Worm (Caenorhabditis elegans): Measurements from ENCODE around the gene ZK892.5.
A peak's percentile ranks its signal among the peaks of the same experiment; 100 is the strongest.

Gene ZK892.5

ce11 chrII:9974967-9975366, 33.0 kb upstream of the ZK892.5 start, which contains the start of gene aakg-5 (continued):
- TF ChIP-seq cebp-1 (GFP tag; IDR thresholded peaks at IDR 0.05): peak; percentile 42; the same call in 1 of the 2 replicates
- no peak for TF ChIP-seq cebp-1 (tag; optimal IDR thresholded peaks at IDR 0.05)
- no peak for TF ChIP-seq somi-1 (GFP tag; optimal IDR thresholded peaks at IDR 0.05)
- no peak for TF ChIP-seq D2030.7 (GFP tag; IDR thresholded peaks at IDR 0.05)
- TF ChIP-seq attf-5 (GFP tag; optimal IDR thresholded peaks at IDR 0.05): peak; percentile 42
- TF ChIP-seq ztf-3 (GFP tag; optimal IDR thresholded peaks at IDR 0.05): no peak
- no peak for TF ChIP-seq lsl-1 (GFP tag; optimal IDR thresholded peaks at IDR 0.05)
- TF ChIP-seq ceh-27 (GFP tag; optimal IDR thresholded peaks at IDR 0.05): peak; percentile 29
- no peak for TF ChIP-seq ceh-100 (GFP tag; IDR thresholded peaks at IDR 0.05)
- no peak for TF ChIP-seq nhr-120 (GFP tag; IDR thresholded peaks at IDR 0.05)
- TF ChIP-seq chd-7 (tag; optimal IDR thresholded peaks at IDR 0.05): no peak
- TF ChIP-seq snpc-3.4 (tag; optimal IDR thresholded peaks at IDR 0.05): no peak
- TF ChIP-seq nhr-80 (tag; optimal IDR thresholded peaks at IDR 0.05): peak; percentile 84
- TF ChIP-seq mcd-1 (GFP tag; IDR thresholded peaks at IDR 0.05): no peak
- no peak for TF ChIP-seq C06A6.2 (GFP tag; conservative IDR thresholded peaks at IDR 0.05)
- no peak for TF ChIP-seq ztf-6 (GFP tag; IDR thresholded peaks at IDR 0.05)
- TF ChIP-seq pbrm-1 (GFP tag; IDR thresholded peaks at IDR 0.05): no peak
- TF ChIP-seq nfya-1 (tag; optimal IDR thresholded peaks at IDR 0.05; ENCODE audit: borderline replicate concordance, insufficient read depth): no peak
- TF ChIP-seq athp-1 (tag; optimal IDR thresholded peaks at IDR 0.05): no peak
- TF ChIP-seq ztf-25 (GFP tag; IDR thresholded peaks at IDR 0.05): no peak
- TF ChIP-seq atf-7 (tag; optimal IDR thresholded peaks at IDR 0.05): no peak
- TF ChIP-seq B0019.2 (GFP tag; conservative IDR thresholded peaks at IDR 0.05): no peak

DNA sequence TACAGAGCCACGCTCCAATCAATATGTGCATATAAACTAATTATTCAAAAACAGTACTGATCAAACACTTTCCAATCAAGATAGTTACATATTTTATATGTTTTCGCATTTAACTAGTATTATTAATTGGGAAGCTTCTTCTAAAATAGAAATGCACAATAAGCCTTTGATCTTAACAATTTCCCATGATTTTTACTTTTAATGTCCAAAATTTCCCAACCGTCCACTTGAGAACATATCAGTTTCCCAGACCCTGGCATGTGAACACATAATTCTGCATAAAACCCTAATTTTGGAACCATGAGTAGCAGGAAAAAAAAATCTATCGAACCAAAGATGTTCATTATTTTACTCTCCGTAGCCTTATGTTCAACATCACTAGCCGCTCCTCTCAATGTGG, 31.6 kb upstream of the ZK892.5 start, which contains the start of gene R53.8:
R53.8 (plus strand) TSS at position 301 of the 400 bp plus-strand sequence.
- TF ChIP-seq D2030.7 (GFP tag; IDR thresholded peaks at IDR 0.05) (no peak), snpc-4 (GFP tag; optimal IDR thresholded peaks at IDR 0.05) (no peak), snpc-4 (tag; optimal IDR thresholded peaks at IDR 0.05) (no peak), attf-3 (GFP tag; conservative IDR thresholded peaks at IDR 0.05) (no peak), tbp1 (GFP tag; optimal IDR thresholded peaks at IDR 0.05) (no peak), madf-10 (tag; optimal IDR thresholded peaks at IDR 0.05) (no peak), egl-18 (GFP tag; IDR thresholded peaks at IDR 0.05) (no peak), F49E8.2 (tag; optimal IDR thresholded peaks at IDR 0.05; ENCODE audit: insufficient read depth) (no peak), mxl-1 (tag; optimal IDR thresholded peaks at IDR 0.05) (no peak), ztf-22 (GFP tag; optimal IDR thresholded peaks at IDR 0.05) (no peak), F33H1.4 (GFP tag; IDR thresholded peaks at IDR 0.05) (no peak), efl-1 (GFP tag; optimal IDR thresholded peaks at IDR 0.05) (no peak), hrde-1 (tag; optimal IDR thresholded peaks at IDR 0.05; ENCODE audit: borderline replicate concordance) (no peak)

ce11 chrII:9980077-9980631, 27.9 kb upstream of the ZK892.5 start, which contains the start of gene ZK892.6:
Gene ZK892.6, minus strand, starts transcription at chrII:9980127.
- TF ChIP-seq hmg-1.2 (GFP tag; IDR thresholded peaks at IDR 0.05) (no peak), nhr-120 (GFP tag; IDR thresholded peaks at IDR 0.05) (no peak), unc-130 (GFP tag; optimal IDR thresholded peaks at IDR 0.05) (no peak), K12H6.12 (tag; optimal IDR thresholded peaks at IDR 0.05) (no peak), B0336.3 (GFP tag; IDR thresholded peaks at IDR 0.05) (no peak), sdz-38 (tag; optimal IDR thresholded peaks at IDR 0.05) (no peak), madf-6 (GFP tag; IDR thresholded peaks at IDR 0.05) (peak; percentile 70), efl-1 (GFP tag; optimal IDR thresholded peaks at IDR 0.05) (peak; percentile 80), ztf-25 (GFP tag; IDR thresholded peaks at IDR 0.05) (no peak)

Data from whole organism, young adult.